Fruit fly (Drosophila melanogaster) whole organism, embryonic: Measurements from ENCODE around the gene CG7565.
A peak's percentile ranks its signal among the peaks of the same experiment; 100 is the strongest.

Experiments used
- Blimp-1 ChIP-seq: fragments of 200-800 bp; sonication (Bioruptor generic); optimal IDR thresholded peaks from 3 replicates; lab custom pipeline; 2018; ENCODE audit warnings: missing biosample characterization, missing genetic modification characterization, mild to moderate bottlenecking, moderate library complexity, missing genetic modification reagents
- CG10321 ChIP-seq: fragments of 200-800 bp; sonication (Bioruptor generic); IDR thresholded peaks from 2 replicates; pipeline ENCODE4 v1.3.6; 2022; ENCODE audit warnings: missing biosample characterization, missing genetic modification characterization
- CG11085 ChIP-seq: fragments of 200-800 bp; sonication (Bioruptor generic); IDR thresholded peaks from 2 replicates; pipeline ENCODE4 v1.3.6; 2022; ENCODE audit warnings: missing biosample characterization, missing genetic modification characterization
- CG12391 ChIP-seq: fragments of 200-800 bp; sonication (Bioruptor generic); optimal IDR thresholded peaks from 3 replicates; lab custom pipeline; 2018; ENCODE audit warnings: missing biosample characterization, mild to moderate bottlenecking, missing genetic modification characterization, moderate library complexity
- CG12659 ChIP-seq: fragments of 200-800 bp; sonication (Bioruptor generic); optimal IDR thresholded peaks from 3 replicates; lab custom pipeline; 2017; ENCODE audit warnings: mild to moderate bottlenecking, missing biosample characterization, missing genetic modification reagents, missing genetic modification characterization
- CG14014 ChIP-seq: fragments of 200-800 bp; sonication (Bioruptor generic); IDR thresholded peaks from 2 replicates; pipeline ENCODE4 v1.3.6; 2022; ENCODE audit warnings: missing biosample characterization, missing genetic modification characterization
- CG15073 ChIP-seq: fragments of 200-800 bp; sonication (Bioruptor generic); optimal IDR thresholded peaks from 2 replicates; lab custom pipeline; 2016; ENCODE audit warnings: missing biosample characterization, missing genetic modification characterization
- CG17361 ChIP-seq: fragments of 200-800 bp; sonication (Bioruptor generic); IDR thresholded peaks from 3 replicates; pipeline ENCODE4 v1.3.6; 2022; ENCODE audit warnings: missing biosample characterization, missing genetic modification characterization
- CG17912 ChIP-seq: fragments of 200-800 bp; sonication (Bioruptor generic); optimal IDR thresholded peaks from 2 replicates; lab custom pipeline; 2018; ENCODE audit warnings: missing biosample characterization, mild to moderate bottlenecking, missing genetic modification characterization
- CG18262 ChIP-seq: fragments of 200-800 bp; optimal IDR thresholded peaks from 3 replicates; lab custom pipeline; 2019; ENCODE audit warnings: missing biosample characterization, mild to moderate bottlenecking, missing genetic modification characterization, moderate library complexity
- CG18619 ChIP-seq: fragments of 200-800 bp; sonication (Bioruptor generic); optimal IDR thresholded peaks from 3 replicates; lab custom pipeline; 2017; ENCODE audit warnings: missing biosample characterization, mild to moderate bottlenecking, missing genetic modification characterization
- CG3163 ChIP-seq: fragments of 200-800 bp; sonication (Bioruptor generic); optimal IDR thresholded peaks from 3 replicates; lab custom pipeline; 2016; ENCODE audit warnings: missing biosample characterization, missing genetic modification characterization
- CG34422 ChIP-seq: fragments of 200-800 bp; sonication (Bioruptor generic); IDR thresholded peaks from 3 replicates; pipeline ENCODE4 v1.3.6; 2022; ENCODE audit warnings: missing biosample characterization, missing genetic modification characterization
- CG4282 ChIP-seq: fragments of 200-800 bp; sonication (Bioruptor generic); optimal IDR thresholded peaks from 2 replicates; lab custom pipeline; 2016; ENCODE audit warnings: missing biosample characterization, missing genetic modification characterization
- CG6854 ChIP-seq: fragments of 200-800 bp; sonication (Bioruptor generic); optimal IDR thresholded peaks from 3 replicates; lab custom pipeline; 2017; ENCODE audit warnings: missing biosample characterization, mild to moderate bottlenecking, missing genetic modification characterization
- CG8281 ChIP-seq: fragments of 200-800 bp; sonication (Bioruptor generic); optimal IDR thresholded peaks from 2 replicates; lab custom pipeline; 2018; ENCODE audit warnings: missing biosample characterization, mild to moderate bottlenecking, missing genetic modification characterization, moderate library complexity
- CG8290 ChIP-seq, 3 experiments: fragments of 200-800 bp; sonication (Bioruptor generic); optimal IDR thresholded peaks; 2 replicates each; lab custom pipeline; 2016 to 2019; ENCODE audit warnings: missing biosample characterization in 3 of 3, missing genetic modification characterization in 3 of 3, mild to moderate bottlenecking in 2 of 3, moderate library complexity in 1 of 3
- CG8359 ChIP-seq: fragments of 200-800 bp; sonication (Bioruptor generic); optimal IDR thresholded peaks from 2 replicates; lab custom pipeline; 2017; ENCODE audit warnings: missing biosample characterization, mild to moderate bottlenecking, missing genetic modification characterization, borderline replicate concordance
- CG8765 ChIP-seq: fragments of 200-800 bp; sonication (Bioruptor generic); IDR thresholded peaks from 2 replicates; pipeline ENCODE4 v1.3.6; 2022; ENCODE audit warnings: missing biosample characterization, missing genetic modification characterization
- CTCF ChIP-seq: fragments of 200-800 bp; sonication (Bioruptor generic); optimal IDR thresholded peaks from 2 replicates; lab custom pipeline; 2017; ENCODE audit warnings: missing biosample characterization, mild to moderate bottlenecking, missing genetic modification characterization, moderate library complexity
- CoRest ChIP-seq: fragments of 200-800 bp; sonication (Bioruptor generic); optimal IDR thresholded peaks from 3 replicates; lab custom pipeline; 2018; ENCODE audit warnings: missing biosample characterization, mild to moderate bottlenecking, missing genetic modification characterization, moderate library complexity
- D ChIP-seq, 2 experiments: fragments of 200-800 bp in 1 of 2; fragments of >200 bp in 1 of 2; sonication (Bioruptor generic) in 1 of 2; optimal IDR thresholded peaks; 2 replicates in 1 of 2; 3 replicates in 1 of 2; lab custom pipeline; 2017; ENCODE audit warnings: mild to moderate bottlenecking in 1 of 2, missing biosample characterization in 1 of 2, missing genetic modification characterization in 1 of 2, missing genetic modification reagents in 1 of 2
- D19B ChIP-seq: fragments of 200-800 bp; sonication (Bioruptor generic); optimal IDR thresholded peaks from 2 replicates; lab custom pipeline; 2017; ENCODE audit warnings: missing biosample characterization, mild to moderate bottlenecking, missing genetic modification characterization
- Eip74EF ChIP-seq, 2 experiments: fragments of 200-800 bp in 1 of 2; fragments of >200 bp in 1 of 2; sonication (Bioruptor generic) in 1 of 2; optimal IDR thresholded peaks; 2 replicates each; lab custom pipeline; 2017 to 2019; ENCODE audit warnings: missing biosample characterization in 2 of 2, missing genetic modification characterization in 2 of 2, mild to moderate bottlenecking in 1 of 2, moderate library complexity in 1 of 2
- Ets65A ChIP-seq: fragments of 200-800 bp; sonication (Bioruptor generic); peaks from one replicate; lab custom pipeline; 2016; ENCODE audit warnings: missing biosample characterization, missing genetic modification characterization
- Ets97D ChIP-seq: fragments of 200-800 bp; sonication (Bioruptor generic); optimal IDR thresholded peaks from 3 replicates; lab custom pipeline; 2016; ENCODE audit warnings: missing biosample characterization, missing genetic modification characterization
- HLH54F ChIP-seq: fragments of 200-800 bp; sonication (Bioruptor generic); optimal IDR thresholded peaks from 3 replicates; lab custom pipeline; 2016; ENCODE audit warnings: missing biosample characterization, missing genetic modification characterization
- Mes4 ChIP-seq: fragments of 200-800 bp; sonication (Bioruptor generic); optimal IDR thresholded peaks from 2 replicates; lab custom pipeline; 2016; ENCODE audit warnings: missing biosample characterization, missing genetic modification characterization
- NfI ChIP-seq: fragments of 200-800 bp; sonication (Bioruptor generic); optimal IDR thresholded peaks from 3 replicates; lab custom pipeline; 2018; ENCODE audit warnings: missing biosample characterization, mild to moderate bottlenecking, missing genetic modification characterization, moderate library complexity
- Poxn ChIP-seq: fragments of 200-800 bp; sonication (Bioruptor generic); IDR thresholded peaks from 2 replicates; pipeline ENCODE4 v1.3.6; 2022; ENCODE audit warnings: missing biosample characterization, missing genetic modification characterization
- Spps ChIP-seq: fragments of 200-800 bp; sonication (Bioruptor generic); optimal IDR thresholded peaks from 2 replicates; lab custom pipeline; 2018; ENCODE audit warnings: missing biosample characterization, mild to moderate bottlenecking, missing genetic modification characterization
- Taf1 ChIP-seq: fragments of 200-800 bp; sonication (Bioruptor generic); IDR thresholded peaks from 2 replicates; pipeline ENCODE4 v1.3.6; 2022; ENCODE audit warnings: missing biosample characterization, missing genetic modification characterization
- aop ChIP-seq: fragments of 200-800 bp; sonication (Bioruptor generic); IDR thresholded peaks from 2 replicates; pipeline ENCODE4 v1.3.6; 2022; ENCODE audit warnings: missing biosample characterization, missing genetic modification characterization
- chn ChIP-seq: fragments of 200-800 bp; sonication (Bioruptor generic); optimal IDR thresholded peaks from 2 replicates; lab custom pipeline; 2016; ENCODE audit warnings: missing biosample characterization, missing genetic modification characterization
- crc ChIP-seq: fragments of 200-800 bp; sonication (Bioruptor generic); optimal IDR thresholded peaks from 2 replicates; lab custom pipeline; 2016; ENCODE audit warnings: missing biosample characterization, missing genetic modification characterization
- cwo ChIP-seq: fragments of 200-800 bp; sonication (Bioruptor generic); optimal IDR thresholded peaks from 3 replicates; lab custom pipeline; 2017; ENCODE audit warnings: missing biosample characterization, missing genetic modification characterization, mild to moderate bottlenecking, moderate library complexity, missing genetic modification reagents
- en ChIP-seq: fragments of 200-800 bp; sonication (Bioruptor generic); optimal IDR thresholded peaks from 2 replicates; lab custom pipeline; 2016; ENCODE audit warnings: missing biosample characterization, missing genetic modification characterization
- ftz-f1 ChIP-seq: fragments of 200-800 bp; sonication (Bioruptor generic); optimal IDR thresholded peaks from 2 replicates; lab custom pipeline; 2016; ENCODE audit warnings: missing biosample characterization, missing genetic modification characterization
- her ChIP-seq: fragments of 200-800 bp; sonication (Bioruptor generic); optimal IDR thresholded peaks from 2 replicates; lab custom pipeline; 2016; ENCODE audit warnings: missing biosample characterization, missing genetic modification characterization
- insv ChIP-seq, 2 experiments: fragments of 200-800 bp; sonication (Bioruptor generic); optimal IDR thresholded peaks; 3 replicates each; lab custom pipeline; 2016 to 2018; ENCODE audit warnings: missing biosample characterization in 2 of 2, missing genetic modification characterization in 2 of 2
- jumu ChIP-seq: fragments of 200-800 bp; sonication (Bioruptor generic); optimal IDR thresholded peaks from 3 replicates; lab custom pipeline; 2016; ENCODE audit warnings: missing biosample characterization, missing genetic modification characterization
- kay ChIP-seq: fragments of 200-800 bp; sonication (Bioruptor generic); optimal IDR thresholded peaks from 2 replicates; lab custom pipeline; 2016; ENCODE audit warnings: missing biosample characterization, missing genetic modification characterization
- ken ChIP-seq: fragments of 200-800 bp; sonication (Bioruptor generic); IDR thresholded peaks from 3 replicates; pipeline ENCODE4 v1.3.6; 2022; ENCODE audit warnings: missing biosample characterization, missing genetic modification characterization
- lab ChIP-seq: fragments of 200-800 bp; sonication (Bioruptor generic); optimal IDR thresholded peaks from 3 replicates; lab custom pipeline; 2017; ENCODE audit warnings: missing biosample characterization, missing genetic modification characterization, mild to moderate bottlenecking, moderate library complexity, missing genetic modification reagents
- phol ChIP-seq: fragments of 200-800 bp; sonication (Bioruptor generic); optimal IDR thresholded peaks from 3 replicates; lab custom pipeline; 2018; ENCODE audit warnings: missing biosample characterization, mild to moderate bottlenecking, missing genetic modification characterization, moderate library complexity
- pnt ChIP-seq: fragments of 200-800 bp; sonication (Bioruptor generic); optimal IDR thresholded peaks from 3 replicates; lab custom pipeline; 2016; ENCODE audit warnings: missing biosample characterization, missing genetic modification characterization
- sens-2 ChIP-seq: fragments of 200-800 bp; sonication (Bioruptor generic); IDR thresholded peaks from 2 replicates; pipeline ENCODE4 v1.3.6; 2022; ENCODE audit warnings: missing biosample characterization, missing genetic modification characterization
- sr ChIP-seq: fragments of 200-800 bp; sonication (Bioruptor generic); IDR thresholded peaks from 3 replicates; pipeline ENCODE4 v1.3.6; 2022; ENCODE audit warnings: missing biosample characterization, missing genetic modification characterization
- tio ChIP-seq: fragments of 200-800 bp; sonication (Bioruptor generic); optimal IDR thresholded peaks from 2 replicates; lab custom pipeline; 2017; ENCODE audit warnings: missing biosample characterization, missing genetic modification characterization, inconsistent platforms
- ttk ChIP-seq: fragments of 200-800 bp; sonication (Bioruptor generic); IDR thresholded peaks from 2 replicates; pipeline ENCODE4 v2.1.2; 2022; ENCODE audit warnings: missing biosample characterization, missing genetic modification characterization
- zen2 ChIP-seq: fragments of 200-800 bp; sonication (Bioruptor generic); IDR thresholded peaks from 3 replicates; pipeline ENCODE4 v1.3.6; 2022; ENCODE audit warnings: missing biosample characterization, missing genetic modification characterization; ENCODE audit not compliant: partially characterized antibody
- zfh2 ChIP-seq: fragments of 200-800 bp; sonication (Bioruptor generic); optimal IDR thresholded peaks from 2 replicates; lab custom pipeline; 2016; ENCODE audit warnings: missing biosample characterization, missing genetic modification characterization

The CG7565 gene

dm6 chr3L:8076160-8076559 lies 15.4 kb downstream of the CG7565 start (continued):
- no peak for TF ChIP-seq jumu (GFP tag; lab: Kevin White, UChicago)
- TF ChIP-seq D (optimal IDR thresholded peaks at IDR 0.05; lab: Kevin White, UChicago): no peak
- TF ChIP-seq D (GFP tag; optimal IDR thresholded peaks at IDR 0.05; lab: Kevin White, UChicago): no peak
- no peak for TF ChIP-seq CG15073 (GFP tag; lab: Kevin White, UChicago)
- no peak for TF ChIP-seq sens-2 (GFP tag; lab: Robert Waterston, UW)
- no peak for TF ChIP-seq CG10321
- no peak for TF ChIP-seq chn
- TF ChIP-seq ken (GFP tag; lab: Robert Waterston, UW): no peak
- no peak for TF ChIP-seq tio (GFP tag; lab: Kevin White, UChicago)
- TF ChIP-seq zen2 (GFP tag; lab: Robert Waterston, UW): no peak
- TF ChIP-seq CG18619 (GFP tag; lab: Kevin White, UChicago): no peak
- TF ChIP-seq D19B (GFP tag; lab: Kevin White, UChicago): no peak
- TF ChIP-seq lab (GFP tag; lab: Kevin White, UChicago): peak; percentile 32
- TF ChIP-seq en: no peak
- no peak for TF ChIP-seq Taf1 (GFP tag; lab: Robert Waterston, UW)
- peak; percentile 19 for TF ChIP-seq cwo (GFP tag; lab: Kevin White, UChicago)
- TF ChIP-seq ttk (GFP tag; lab: Robert Waterston, UW): no peak
- no peak for TF ChIP-seq CG12391
- TF ChIP-seq CG11085 (GFP tag; lab: Robert Waterston, UW): no peak
- peak; percentile 28 for TF ChIP-seq phol
- TF ChIP-seq pnt (GFP tag; lab: Kevin White, UChicago): no peak
- TF ChIP-seq insv (GFP tag; optimal IDR thresholded peaks at IDR 0.05; lab: Kevin White, UChicago): no peak
- peak; percentile 27 for TF ChIP-seq Blimp-1
- no peak for TF ChIP-seq CG14014 (GFP tag; lab: Robert Waterston, UW)
- TF ChIP-seq sr (GFP tag; lab: Robert Waterston, UW): no peak
- no peak for TF ChIP-seq CG8359 (GFP tag; lab: Kevin White, UChicago)
- TF ChIP-seq CG17361 (GFP tag; lab: Robert Waterston, UW): 0 out of 3 replicates have a peak, but pooled peaks have one; percentile 26
- TF ChIP-seq CG12659 (GFP tag; lab: Kevin White, UChicago): peak; percentile 8
- TF ChIP-seq CG8290 (GFP tag; optimal IDR thresholded peaks at IDR 0.05; lab: Kevin White, UChicago): no peak
- no peak for TF ChIP-seq CG8290 (tag; optimal IDR thresholded peaks at IDR 0.05; lab: Kevin White, UChicago)
- TF ChIP-seq Eip74EF (GFP tag; optimal IDR thresholded peaks at IDR 0.05; lab: Kevin White, UChicago): no peak
- TF ChIP-seq NfI: no peak
- no peak for TF ChIP-seq Ets97D (GFP tag; lab: Kevin White, UChicago)
- no peak for TF ChIP-seq CG17912 (GFP tag; lab: Kevin White, UChicago)
- TF ChIP-seq Ets65A (GFP tag; lab: Kevin White, UChicago): no peak
- TF ChIP-seq Spps (tag; lab: Kevin White, UChicago): no peak
- no peak for TF ChIP-seq CG4282 (GFP tag; lab: Kevin White, UChicago)
- no peak for TF ChIP-seq aop
- no peak for TF ChIP-seq her
- TF ChIP-seq CTCF (GFP tag; lab: Kevin White, UChicago): no peak
- no peak for TF ChIP-seq CG8281 (tag; lab: Kevin White, UChicago)
- TF ChIP-seq CG8765 (GFP tag; lab: Robert Waterston, UW): no peak
- TF ChIP-seq CG18262: peak; percentile 15
- no peak for TF ChIP-seq CG3163 (GFP tag; lab: Kevin White, UChicago)
- peak; percentile 12 for TF ChIP-seq kay (GFP tag; lab: Kevin White, UChicago)
- peak; percentile 6 for TF ChIP-seq CoRest
- no peak for TF ChIP-seq ftz-f1 (GFP tag; lab: Kevin White, UChicago)
- no peak for TF ChIP-seq CG34422 (GFP tag; lab: Robert Waterston, UW)
- no peak for TF ChIP-seq Mes4 (GFP tag; lab: Kevin White, UChicago)
- no peak for TF ChIP-seq CG6854 (GFP tag; lab: Kevin White, UChicago)
- TF ChIP-seq crc: no peak
- TF ChIP-seq zfh2 (GFP tag; lab: Kevin White, UChicago): peak; percentile 29
- no peak for TF ChIP-seq Poxn (GFP tag; lab: Robert Waterston, UW)
- no peak for TF ChIP-seq HLH54F (GFP tag; lab: Kevin White, UChicago)
